Fruit fly (Drosophila melanogaster) whole organism, embryonic: ENCODE measurements around the gene spn-F.

Experiments
- Antp ChIP-seq: fragments of 200-800 bp; sonication (Bioruptor generic); optimal IDR thresholded peaks from 3 replicates; lab custom pipeline; 2016; ENCODE audit warnings: missing biosample characterization, missing genetic modification characterization
- Bgb ChIP-seq: fragments of 200-800 bp; sonication (Bioruptor generic); IDR thresholded peaks from 2 replicates; pipeline ENCODE4 v1.3.6; 2022; ENCODE audit warnings: missing biosample characterization, missing genetic modification characterization; ENCODE audit not compliant: partially characterized antibody
- Blimp-1 ChIP-seq: fragments of 200-800 bp; sonication (Bioruptor generic); optimal IDR thresholded peaks from 3 replicates; lab custom pipeline; 2018; ENCODE audit warnings: missing biosample characterization, missing genetic modification characterization, mild to moderate bottlenecking, moderate library complexity, missing genetic modification reagents
- CG10267 ChIP-seq: fragments of 200-800 bp; sonication (Bioruptor generic); optimal IDR thresholded peaks from 2 replicates; lab custom pipeline; 2018; ENCODE audit warnings: missing biosample characterization, mild to moderate bottlenecking, missing genetic modification characterization, moderate library complexity
- CG10462 ChIP-seq: fragments of 200-800 bp; sonication (Bioruptor generic); optimal IDR thresholded peaks from 2 replicates; lab custom pipeline; 2016; ENCODE audit warnings: missing biosample characterization, missing genetic modification characterization
- CG10565 ChIP-seq: fragments of 200-800 bp; sonication (Bioruptor generic); optimal IDR thresholded peaks from 3 replicates; lab custom pipeline; 2016; ENCODE audit warnings: missing biosample characterization, mild to moderate bottlenecking, missing genetic modification characterization
- CG11093 ChIP-seq: fragments of 200-800 bp; sonication (Bioruptor generic); IDR thresholded peaks from 3 replicates; pipeline ENCODE4 v1.3.6; 2022; ENCODE audit warnings: missing biosample characterization, missing genetic modification characterization
- CG11560 ChIP-seq: fragments of 200-800 bp; sonication (Bioruptor generic); IDR thresholded peaks from 3 replicates; pipeline ENCODE4 v1.3.6; 2022; ENCODE audit warnings: missing biosample characterization, missing genetic modification characterization
- CG13287 ChIP-seq: fragments of 200-800 bp; sonication (Bioruptor generic); IDR thresholded peaks from 2 replicates; pipeline ENCODE4 v1.3.6; 2022; ENCODE audit warnings: missing biosample characterization, missing genetic modification characterization; ENCODE audit not compliant: partially characterized antibody
- CG13894 ChIP-seq: fragments of 200-800 bp; sonication (Bioruptor generic); optimal IDR thresholded peaks from 3 replicates; lab custom pipeline; 2018; ENCODE audit warnings: missing biosample characterization, mild to moderate bottlenecking, missing genetic modification characterization, moderate library complexity
- CG1602 ChIP-seq: fragments of 200-800 bp; sonication (Bioruptor generic); optimal IDR thresholded peaks from 3 replicates; lab custom pipeline; 2016; ENCODE audit warnings: missing biosample characterization, missing genetic modification characterization
- CG1603 ChIP-seq: fragments of 200-800 bp; sonication (Bioruptor generic); optimal IDR thresholded peaks from 2 replicates; lab custom pipeline; 2019; ENCODE audit warnings: missing biosample characterization, mild to moderate bottlenecking, missing genetic modification characterization, moderate library complexity
- CG1647 ChIP-seq: fragments of 200-800 bp; sonication (Bioruptor generic); optimal IDR thresholded peaks from 3 replicates; lab custom pipeline; 2016; ENCODE audit warnings: missing biosample characterization, missing genetic modification characterization
- CG16863 ChIP-seq: fragments of 200-800 bp; sonication (Bioruptor generic); optimal IDR thresholded peaks from 3 replicates; lab custom pipeline; 2016; ENCODE audit warnings: missing biosample characterization, missing genetic modification characterization
- CG17385 ChIP-seq: fragments of 200-800 bp; sonication (Bioruptor generic); optimal IDR thresholded peaks from 3 replicates; lab custom pipeline; 2018; ENCODE audit warnings: missing biosample characterization, mild to moderate bottlenecking, missing genetic modification characterization
- CG17829 ChIP-seq: fragments of 200-800 bp; optimal IDR thresholded peaks from 2 replicates; lab custom pipeline; 2019; ENCODE audit warnings: missing biosample characterization, mild to moderate bottlenecking, missing genetic modification characterization, moderate library complexity
- CG34422 ChIP-seq: fragments of 200-800 bp; sonication (Bioruptor generic); IDR thresholded peaks from 3 replicates; pipeline ENCODE4 v1.3.6; 2022; ENCODE audit warnings: missing biosample characterization, missing genetic modification characterization
- CG4820 ChIP-seq: fragments of 200-800 bp; sonication (Bioruptor generic); optimal IDR thresholded peaks from 3 replicates; lab custom pipeline; 2016; ENCODE audit warnings: missing biosample characterization, missing genetic modification characterization
- CG9797 ChIP-seq: fragments of 200-800 bp; sonication (Bioruptor generic); optimal IDR thresholded peaks from 3 replicates; lab custom pipeline; 2018; ENCODE audit warnings: missing biosample characterization, mild to moderate bottlenecking, missing genetic modification characterization
- Dref ChIP-seq: fragments of 200-800 bp; sonication (Bioruptor generic); IDR thresholded peaks from 2 replicates; pipeline ENCODE4 v1.3.6; 2022; ENCODE audit warnings: missing biosample characterization, missing genetic modification characterization
- Ets97D ChIP-seq: fragments of 200-800 bp; sonication (Bioruptor generic); optimal IDR thresholded peaks from 3 replicates; lab custom pipeline; 2016; ENCODE audit warnings: missing biosample characterization, missing genetic modification characterization
- HHEX ChIP-seq: fragments of 200-800 bp; sonication (Bioruptor generic); optimal IDR thresholded peaks from 3 replicates; lab custom pipeline; 2017; ENCODE audit warnings: missing biosample characterization, mild to moderate bottlenecking, missing genetic modification characterization, missing genetic modification reagents
- Optix ChIP-seq: fragments of 200-800 bp; sonication (Bioruptor generic); IDR thresholded peaks from 3 replicates; pipeline ENCODE4 v1.3.6; 2022; ENCODE audit warnings: missing biosample characterization, missing genetic modification characterization
- Pdp1 ChIP-seq, 2 experiments: fragments of 200-800 bp; sonication (Bioruptor generic); optimal IDR thresholded peaks; 3 replicates each; lab custom pipeline; 2016; ENCODE audit warnings: missing biosample characterization in 2 of 2, missing genetic modification characterization in 2 of 2, mild to moderate bottlenecking in 1 of 2, moderate library complexity in 1 of 2
- Ptx1 ChIP-seq: fragments of 200-800 bp; sonication (Bioruptor generic); IDR thresholded peaks from 2 replicates; pipeline ENCODE4 v1.3.6; 2022; ENCODE audit warnings: missing biosample characterization, missing genetic modification characterization
- Rfx ChIP-seq: fragments of 200-800 bp; sonication (Bioruptor generic); IDR thresholded peaks from 2 replicates; pipeline ENCODE4 v1.3.6; 2022; ENCODE audit warnings: missing biosample characterization, missing genetic modification characterization
- ap ChIP-seq: fragments of 200-800 bp; sonication (Bioruptor generic); IDR thresholded peaks from 2 replicates; pipeline ENCODE4 v1.3.6; 2022; ENCODE audit warnings: missing biosample characterization, missing genetic modification characterization
- bsh ChIP-seq, 2 experiments: fragments of 200-800 bp; sonication (Bioruptor generic); optimal IDR thresholded peaks; 2 replicates each; lab custom pipeline; 2017 to 2018; ENCODE audit warnings: mild to moderate bottlenecking in 2 of 2, missing biosample characterization in 2 of 2, missing genetic modification characterization in 2 of 2, moderate library complexity in 1 of 2
- cg ChIP-seq: fragments of 200-800 bp; sonication (Bioruptor generic); optimal IDR thresholded peaks from 3 replicates; lab custom pipeline; 2019; ENCODE audit warnings: missing biosample characterization, mild to moderate bottlenecking, missing genetic modification characterization, moderate library complexity
- chinmo ChIP-seq: fragments of 200-800 bp; sonication (Bioruptor generic); IDR thresholded peaks from 4 replicates; pipeline ENCODE4 v1.3.6; 2022; ENCODE audit warnings: missing biosample characterization, missing genetic modification characterization; ENCODE audit not compliant: partially characterized antibody
- exex ChIP-seq: fragments of 200-800 bp; sonication (Bioruptor generic); optimal IDR thresholded peaks from 4 replicates; lab custom pipeline; 2018; ENCODE audit warnings: missing biosample characterization, mild to moderate bottlenecking, missing genetic modification characterization, moderate library complexity
- eyg ChIP-seq: fragments of 200-800 bp; sonication (Bioruptor generic); optimal IDR thresholded peaks from 3 replicates; lab custom pipeline; 2016; ENCODE audit warnings: missing biosample characterization, missing genetic modification characterization
- fd96Cb ChIP-seq: fragments of 200-800 bp; sonication (Bioruptor generic); optimal IDR thresholded peaks from 2 replicates; lab custom pipeline; 2018; ENCODE audit warnings: missing biosample characterization, mild to moderate bottlenecking, missing genetic modification characterization, moderate library complexity
- gcm ChIP-seq: fragments of 200-800 bp; sonication (Bioruptor generic); optimal IDR thresholded peaks from 2 replicates; lab custom pipeline; 2019; ENCODE audit warnings: missing biosample characterization, mild to moderate bottlenecking, missing genetic modification characterization, moderate library complexity
- lbe ChIP-seq: fragments of 200-800 bp; sonication (Bioruptor generic); optimal IDR thresholded peaks from 2 replicates; lab custom pipeline; 2016; ENCODE audit warnings: missing biosample characterization, mild to moderate bottlenecking, missing genetic modification characterization
- lmd ChIP-seq: fragments of 200-800 bp; sonication (Bioruptor generic); IDR thresholded peaks from 2 replicates; pipeline ENCODE4 v1.3.6; 2022; ENCODE audit warnings: missing biosample characterization, missing genetic modification characterization
- lov ChIP-seq, 2 experiments: fragments of 200-800 bp in 1 of 2; fragments of >200 bp in 1 of 2; sonication (Bioruptor generic) in 1 of 2; IDR thresholded peaks in 1 of 2; optimal IDR thresholded peaks in 1 of 2; 2 replicates in 1 of 2; 3 replicates in 1 of 2; pipeline versions ENCODE4 v1.3.6 to Lab custom; 2017 to 2022; ENCODE audit warnings: missing biosample characterization in 1 of 2, missing genetic modification characterization in 1 of 2
- luna ChIP-seq: fragments of 200-800 bp; sonication (Bioruptor generic); optimal IDR thresholded peaks from 2 replicates; lab custom pipeline; 2016; ENCODE audit warnings: missing biosample characterization, missing genetic modification characterization
- nau ChIP-seq: fragments of 200-800 bp; sonication (Bioruptor generic); optimal IDR thresholded peaks from 3 replicates; lab custom pipeline; 2017; ENCODE audit warnings: missing biosample characterization, mild to moderate bottlenecking, missing genetic modification characterization, missing genetic modification reagents
- nerfin-1 ChIP-seq: fragments of 200-800 bp; sonication (Bioruptor generic); optimal IDR thresholded peaks from 3 replicates; lab custom pipeline; 2019; ENCODE audit warnings: missing biosample characterization, mild to moderate bottlenecking, missing genetic modification characterization, moderate library complexity
- slp2 ChIP-seq: fragments of 200-800 bp; sonication (Bioruptor generic); optimal IDR thresholded peaks from 2 replicates; lab custom pipeline; 2016; ENCODE audit warnings: missing biosample characterization, missing genetic modification characterization
- sna ChIP-seq: fragments of 200-800 bp; sonication (Bioruptor generic); IDR thresholded peaks from 2 replicates; pipeline ENCODE4 v1.3.6; 2022; ENCODE audit warnings: missing biosample characterization, missing genetic modification characterization; ENCODE audit not compliant: partially characterized antibody
- sob ChIP-seq: fragments of 200-800 bp; sonication (Bioruptor generic); IDR thresholded peaks from 2 replicates; pipeline ENCODE4 v1.3.6; 2022; ENCODE audit warnings: missing biosample characterization, missing genetic modification characterization
- sqz ChIP-seq: fragments of 200-800 bp; sonication (Bioruptor generic); optimal IDR thresholded peaks from 3 replicates; lab custom pipeline; 2018; ENCODE audit warnings: missing biosample characterization, mild to moderate bottlenecking, missing genetic modification characterization
- tio ChIP-seq: fragments of 200-800 bp; sonication (Bioruptor generic); optimal IDR thresholded peaks from 2 replicates; lab custom pipeline; 2017; ENCODE audit warnings: missing biosample characterization, missing genetic modification characterization, inconsistent platforms
- tna ChIP-seq: fragments of 200-800 bp; sonication (Bioruptor generic); IDR thresholded peaks from 2 replicates; pipeline ENCODE4 v1.3.6; 2022; ENCODE audit warnings: missing biosample characterization, missing genetic modification characterization; ENCODE audit not compliant: partially characterized antibody
- vnd ChIP-seq: fragments of 200-800 bp; sonication (Bioruptor generic); IDR thresholded peaks from 3 replicates; pipeline ENCODE4 v1.3.6; 2022; ENCODE audit warnings: missing biosample characterization, missing genetic modification characterization; ENCODE audit not compliant: partially characterized antibody
- zfh2 ChIP-seq: fragments of 200-800 bp; sonication (Bioruptor generic); optimal IDR thresholded peaks from 2 replicates; lab custom pipeline; 2016; ENCODE audit warnings: missing biosample characterization, missing genetic modification characterization

Gene spn-F

dm6 chr3R:31247281-31247995 lies 7.5 kb upstream of the spn-F start (continued):
- TF ChIP-seq vnd (GFP tag; lab: Robert Waterston, UW) (no peak), CG1602 (peak; percentile 57), Dref (GFP tag; lab: Robert Waterston, UW) (no peak), exex (tag; lab: Kevin White, UChicago) (no peak), nau (GFP tag; lab: Kevin White, UChicago) (peak; percentile 63), sna (GFP tag; lab: Robert Waterston, UW) (no peak), CG34422 (GFP tag; lab: Robert Waterston, UW) (peak; percentile 82), cg (GFP tag; lab: Kevin White, UChicago) (no peak), CG10462 (GFP tag; lab: Kevin White, UChicago) (peak; percentile 32), luna (GFP tag; lab: Kevin White, UChicago) (no peak), ap (GFP tag; lab: Robert Waterston, UW) (peak; percentile 34; the same call in 1 of the 2 replicates), CG13894 (tag; lab: Kevin White, UChicago) (no peak), CG4820 (GFP tag; lab: Kevin White, UChicago) (peak; percentile 76), Bgb (GFP tag; lab: Robert Waterston, UW) (no peak), CG16863 (GFP tag; lab: Kevin White, UChicago) (peak; percentile 70), HHEX (GFP tag; lab: Kevin White, UChicago) (peak; percentile 72), CG1647 (GFP tag; lab: Kevin White, UChicago) (peak; percentile 46), CG17829 (tag; lab: Kevin White, UChicago) (peak; percentile 73), Blimp-1 (GFP tag; lab: Kevin White, UChicago) (peak; percentile 87), CG17385 (GFP tag; lab: Kevin White, UChicago) (peak; percentile 69), Optix (peak; percentile 58; the same call in 1 of the 3 replicates), Pdp1 (GFP tag; optimal IDR thresholded peaks at IDR 0.05; lab: Kevin White, UChicago) (peak; percentile 56 to 82), slp2 (GFP tag; lab: Kevin White, UChicago) (peak; percentile 44), fd96Cb (peak; percentile 85), lov (optimal IDR thresholded peaks at IDR 0.05; lab: Kevin White, UChicago) (no peak), lov (GFP tag; IDR thresholded peaks at IDR 0.05; lab: Robert Waterston, UW) (peak; percentile 80; the same call in 2 of the 3 replicates), Ptx1 (GFP tag; lab: Robert Waterston, UW) (peak; percentile 84), sqz (peak; percentile 44), Ets97D (GFP tag; lab: Kevin White, UChicago) (no peak), sob (GFP tag; lab: Robert Waterston, UW) (peak; percentile 77), eyg (peak; percentile 29), nerfin-1 (tag; lab: Kevin White, UChicago) (peak; percentile 83), tio (GFP tag; lab: Kevin White, UChicago) (peak; percentile 17), CG1603 (peak; percentile 84), CG9797 (GFP tag; lab: Kevin White, UChicago) (no peak), CG11093 (GFP tag; lab: Robert Waterston, UW) (peak; percentile 81), CG10267 (peak; percentile 67), tna (GFP tag; lab: Robert Waterston, UW) (no peak), zfh2 (GFP tag; lab: Kevin White, UChicago) (no peak), CG10565 (GFP tag; lab: Kevin White, UChicago) (no peak), chinmo (GFP tag; lab: Robert Waterston, UW) (no peak), bsh (GFP tag; optimal IDR thresholded peaks at IDR 0.05; lab: Kevin White, UChicago) (peak in 1 of 2 experiments; percentile 88), lbe (GFP tag; lab: Kevin White, UChicago) (no peak), CG13287 (GFP tag; lab: Robert Waterston, UW) (no peak), gcm (GFP tag; lab: Kevin White, UChicago) (peak; percentile 56), CG11560 (tag; lab: Robert Waterston, UW) (0 out of 3 replicates have a peak, but pooled peaks have one; percentile 22), lmd (peak; percentile 59), Antp (peak; percentile 56), Rfx (GFP tag; lab: Robert Waterston, UW) (peak; percentile 67)
